Worm (Caenorhabditis elegans) whole organism, L1 larva: ENCODE results near the gene natc-2.

Source experiments
- F16B12.6 ChIP-seq: fragments of 150-350 bp; optimal IDR thresholded peaks from 2 replicates; lab custom pipeline; 2014; ENCODE audit warnings: missing biosample characterization, missing genetic modification characterization
- Y116A8C.19 ChIP-seq: sonication (generic microtip); optimal IDR thresholded peaks from 2 replicates; lab custom pipeline; 2016; ENCODE audit warnings: missing compliant biosample characterization, missing genetic modification characterization, borderline replicate concordance
- aha-1 ChIP-seq: fragments of 150-350 bp; optimal IDR thresholded peaks from 2 replicates; lab custom pipeline; 2014; ENCODE audit warnings: missing biosample characterization, missing genetic modification characterization
- alr-1 ChIP-seq: fragments of 200-800 bp; sonication (Bioruptor generic); optimal IDR thresholded peaks from 2 replicates; lab custom pipeline; 2018; ENCODE audit warnings: borderline replicate concordance, mild to moderate bottlenecking, missing genetic modification characterization, missing compliant biosample characterization
- aly-2 ChIP-seq: fragments of 150-350 bp; optimal IDR thresholded peaks from 2 replicates; lab custom pipeline; 2014; ENCODE audit warnings: missing biosample characterization, missing genetic modification characterization
- blmp-1 ChIP-seq: fragments of 150-350 bp; optimal IDR thresholded peaks from 2 replicates; lab custom pipeline; 2014; ENCODE audit warnings: missing biosample characterization, missing genetic modification characterization
- ceh-8 ChIP-seq: fragments of 200-800 bp; sonication (Bioruptor generic); optimal IDR thresholded peaks from 2 replicates; lab custom pipeline; 2018; ENCODE audit warnings: mild to moderate bottlenecking, missing genetic modification characterization, moderate library complexity, missing compliant biosample characterization
- ceh-82 ChIP-seq, 3 experiments: fragments of 150-350 bp in 1 of 3; sonication (generic microtip) in 2 of 3; optimal IDR thresholded peaks; 2 replicates each; lab custom pipeline; 2014 to 2017; ENCODE audit warnings: missing biosample characterization in 3 of 3, missing genetic modification characterization in 3 of 3
- ceh-90 ChIP-seq: sonication (generic microtip); optimal IDR thresholded peaks from 2 replicates; lab custom pipeline; 2016; ENCODE audit warnings: missing genetic modification characterization, missing compliant biosample characterization
- efl-1 ChIP-seq, 4 experiments: fragments of 150-350 bp; optimal IDR thresholded peaks in 3 of 4; peaks in 1 of 4; 1 replicate in 1 of 4; 2 replicates in 3 of 4; lab custom pipeline; 2014; ENCODE audit warnings: missing biosample characterization in 2 of 4, missing genetic modification characterization in 2 of 4, missing genetic modification reagents in 2 of 4
- efl-3 ChIP-seq: fragments of 200-800 bp; sonication (Bioruptor generic); optimal IDR thresholded peaks from 2 replicates; lab custom pipeline; 2018; ENCODE audit warnings: mild to moderate bottlenecking, missing genetic modification characterization, missing compliant biosample characterization
- egl-13 ChIP-seq: sonication (generic microtip); optimal IDR thresholded peaks from 2 replicates; lab custom pipeline; 2016; ENCODE audit warnings: missing genotype, missing genetic modification reagents, missing genetic modification characterization, missing compliant biosample characterization
- elt-2 ChIP-seq: sonication (generic microtip); optimal IDR thresholded peaks from 2 replicates; lab custom pipeline; 2016; ENCODE audit warnings: missing genetic modification characterization, mild to moderate bottlenecking, inconsistent platforms, missing compliant biosample characterization, missing genetic modification reagents
- ets-5 ChIP-seq: fragments of 200-800 bp; sonication (Bioruptor generic); IDR thresholded peaks from 2 replicates; pipeline ENCODE4 v1.3.6; 2022; ENCODE audit warnings: missing genetic modification characterization, missing compliant biosample characterization
- fkh-10 ChIP-seq: sonication (generic microtip); optimal IDR thresholded peaks from 2 replicates; lab custom pipeline; 2017; ENCODE audit warnings: missing biosample characterization, missing genetic modification reagents, missing genetic modification characterization
- fkh-8 ChIP-seq: sonication (generic microtip); optimal IDR thresholded peaks from 2 replicates; lab custom pipeline; 2016; ENCODE audit warnings: mild to moderate bottlenecking, missing genetic modification characterization, missing compliant biosample characterization
- hlh-17 ChIP-seq: fragments of 200-800 bp; sonication (Bioruptor generic); optimal IDR thresholded peaks from 2 replicates; lab custom pipeline; 2018; ENCODE audit warnings: missing genetic modification characterization, mild to moderate bottlenecking, missing compliant biosample characterization, moderate library complexity, borderline replicate concordance
- lin-13 ChIP-seq: fragments of 150-350 bp; optimal IDR thresholded peaks from 2 replicates; lab custom pipeline; 2014; ENCODE audit warnings: missing biosample characterization, missing genetic modification reagents, missing genetic modification characterization
- mef-2 ChIP-seq: fragments of 150-350 bp; optimal IDR thresholded peaks from 2 replicates; lab custom pipeline; 2014; ENCODE audit warnings: missing biosample characterization, missing genetic modification characterization
- nhr-11 ChIP-seq: fragments of 150-350 bp; optimal IDR thresholded peaks from 2 replicates; lab custom pipeline; 2014; ENCODE audit warnings: missing biosample characterization, missing genetic modification characterization
- nhr-12 ChIP-seq: sonication (generic microtip); optimal IDR thresholded peaks from 2 replicates; lab custom pipeline; 2017; ENCODE audit warnings: missing biosample characterization, missing genetic modification characterization
- nhr-237 ChIP-seq: fragments of 150-350 bp; optimal IDR thresholded peaks from 2 replicates; lab custom pipeline; 2014; ENCODE audit warnings: missing biosample characterization, missing genetic modification characterization
- nhr-28 ChIP-seq: fragments of 150-350 bp; optimal IDR thresholded peaks from 2 replicates; lab custom pipeline; 2014; ENCODE audit warnings: missing biosample characterization, missing genetic modification characterization
- nhr-76 ChIP-seq: sonication (generic microtip); optimal IDR thresholded peaks from 2 replicates; lab custom pipeline; 2017; ENCODE audit warnings: missing biosample characterization, missing genetic modification characterization
- pax-3 ChIP-seq: fragments of 200-800 bp; sonication (Bioruptor generic); optimal IDR thresholded peaks from 2 replicates; lab custom pipeline; 2018; ENCODE audit warnings: mild to moderate bottlenecking, missing genetic modification characterization, moderate library complexity, missing compliant biosample characterization
- pqm-1 ChIP-seq: sonication (generic microtip); optimal IDR thresholded peaks from 3 replicates; lab custom pipeline; 2017; ENCODE audit warnings: missing biosample characterization, missing genetic modification characterization
- rnt-1 ChIP-seq: sonication (generic microtip); optimal IDR thresholded peaks from 2 replicates; lab custom pipeline; 2016; ENCODE audit warnings: mild to moderate bottlenecking, missing genetic modification characterization, moderate library complexity, missing compliant biosample characterization
- skn-1 ChIP-seq: fragments of 150-350 bp; optimal IDR thresholded peaks from 2 replicates; lab custom pipeline; 2014; ENCODE audit warnings: missing biosample characterization, missing genetic modification characterization
- sptf-1 ChIP-seq: fragments of 150-350 bp; optimal IDR thresholded peaks from 2 replicates; lab custom pipeline; 2014; ENCODE audit warnings: missing biosample characterization, missing genetic modification characterization
- tlp-1 ChIP-seq: fragments of 150-350 bp; optimal IDR thresholded peaks from 2 replicates; lab custom pipeline; 2014; ENCODE audit warnings: missing biosample characterization, missing genetic modification characterization
- unc-130 ChIP-seq: fragments of 150-350 bp; optimal IDR thresholded peaks from 2 replicates; lab custom pipeline; 2017; ENCODE audit warnings: missing biosample characterization, missing genetic modification characterization, inconsistent platforms
- unc-98 ChIP-seq: fragments of 200-800 bp; sonication (Bioruptor generic); IDR thresholded peaks from 2 replicates; pipeline ENCODE4 v1.3.6; 2022; ENCODE audit warnings: missing genetic modification characterization, missing compliant biosample characterization
- zip-4 ChIP-seq: fragments of 200-800 bp; sonication (Bioruptor generic); optimal IDR thresholded peaks from 2 replicates; lab custom pipeline; 2018; ENCODE audit warnings: mild to moderate bottlenecking, missing genetic modification characterization, moderate library complexity, missing compliant biosample characterization
- ztf-11 ChIP-seq, 2 experiments: sonication (generic microtip); optimal IDR thresholded peaks; 2 replicates each; lab custom pipeline; 2016 to 2017; ENCODE audit warnings: missing genetic modification characterization in 2 of 2, missing biosample characterization in 1 of 2, missing compliant biosample characterization in 1 of 2

The natc-2 gene

ce11 chrV:5239404-5239803, 34.5 kb upstream of the natc-2 start, which contains the start of gene C52A10.3:
Gene C52A10.3 (minus strand): TSS chrV:5239504.
- no peak for TF ChIP-seq efl-1 (optimal IDR thresholded peaks at IDR 0.05; lab: Kevin White, UChicago)
- TF ChIP-seq efl-1 (GFP tag; optimal IDR thresholded peaks at IDR 0.05 in 1 of 2; lab: Kevin White, UChicago) = peak in 1 of 2 experiments; percentile 32
- no peak for TF ChIP-seq sptf-1 (tag; lab: Kevin White, UChicago)

ce11 chrV:5239903-5240302, 34.0 kb upstream of the natc-2 start, which contains the start of gene B0238.15:
Gene B0238.15 (plus strand): TSS chrV:5240203.
- TF ChIP-seq efl-1 (optimal IDR thresholded peaks at IDR 0.05; lab: Kevin White, UChicago) = no peak
- peak in 1 of 2 experiments; percentile 48 for TF ChIP-seq efl-1 (GFP tag; optimal IDR thresholded peaks at IDR 0.05 in 1 of 2; lab: Kevin White, UChicago)
- no peak for TF ChIP-seq aly-2 (tag; lab: Kevin White, UChicago)

ce11 chrV:5243036-5243435, 30.8 kb upstream of the natc-2 start, which contains the start of gene cest-35.1:
Gene cest-35.1 (minus strand): TSS chrV:5243136.
- no peak for TF ChIP-seq nhr-76 (tag; lab: Kevin White, UChicago)
- no peak for TF ChIP-seq F16B12.6 (tag; lab: Kevin White, UChicago)
- TF ChIP-seq unc-130 (tag; lab: Kevin White, UChicago) = no peak
- no peak for TF ChIP-seq ceh-82 (tag; optimal IDR thresholded peaks at IDR 0.05; lab: Kevin White, UChicago)
- no peak for TF ChIP-seq zip-4 (GFP tag; lab: Kevin White, UChicago)
- TF ChIP-seq efl-3 (GFP tag; lab: Kevin White, UChicago) = no peak
- no peak for TF ChIP-seq lin-13
- no peak for TF ChIP-seq aha-1 (tag; lab: Kevin White, UChicago)
- no peak for TF ChIP-seq ets-5 (GFP tag; lab: Robert Waterston, UW)
- no peak for TF ChIP-seq ceh-8
- TF ChIP-seq skn-1 = no peak
- TF ChIP-seq rnt-1 (tag; lab: Kevin White, UChicago) = no peak
- TF ChIP-seq hlh-17 (GFP tag; lab: Kevin White, UChicago) = no peak
- no peak for TF ChIP-seq nhr-28
- TF ChIP-seq elt-2 (tag; lab: Kevin White, UChicago) = no peak
- TF ChIP-seq ztf-11 (tag; optimal IDR thresholded peaks at IDR 0.05; lab: Kevin White, UChicago) = no peak
- no peak for TF ChIP-seq nhr-237 (tag; lab: Kevin White, UChicago)
- no peak for TF ChIP-seq fkh-8
- TF ChIP-seq egl-13 = no peak
- no peak for TF ChIP-seq nhr-11 (tag; lab: Kevin White, UChicago)

- TF ChIP-seq unc-98 (GFP tag; lab: Robert Waterston, UW) (no peak), nhr-11 (tag; lab: Kevin White, UChicago) (no peak), fkh-10 (GFP tag; lab: Kevin White, UChicago) (no peak), pax-3 (tag; lab: Kevin White, UChicago) (no peak), nhr-12 (tag; lab: Kevin White, UChicago) (no peak), blmp-1 (tag; lab: Kevin White, UChicago) (no peak), tlp-1 (no peak), alr-1 (no peak), Y116A8C.19 (tag; lab: Kevin White, UChicago) (no peak)
These were observed 21.9 kb upstream of the natc-2 start, which contains the start of gene srt-68 for ce11 chrV:5252016-5252415. Gene srt-68 (minus strand): TSS chrV:5252116.

ce11 chrV:5257358-5257757, 16.5 kb upstream of the natc-2 start, which contains the start of gene srt-67:
Gene srt-67 (minus strand): TSS chrV:5257458.
- no peak for TF ChIP-seq mef-2 (tag; lab: Kevin White, UChicago)
- no peak for TF ChIP-seq ceh-90
- TF ChIP-seq skn-1 = no peak
- TF ChIP-seq pqm-1 = no peak
